Worm (Caenorhabditis elegans) whole organism, young adult: ENCODE data around the gene cyp-34A8.

Experiments
- K12H6.12 ChIP-seq: fragments of 200-800 bp; sonication (Bioruptor generic); optimal IDR thresholded peaks from 2 replicates; lab custom pipeline; 2018; ENCODE audit warnings: mild to moderate bottlenecking, missing genetic modification characterization, missing compliant biosample characterization
- athp-1 ChIP-seq: sonication (generic microtip); optimal IDR thresholded peaks from 2 replicates; lab custom pipeline; 2017; ENCODE audit warnings: mild to moderate bottlenecking, missing genetic modification characterization, missing compliant biosample characterization
- mel-28 ChIP-seq: sonication (generic microtip); optimal IDR thresholded peaks from 2 replicates; lab custom pipeline; 2016; ENCODE audit warnings: borderline replicate concordance, mild to moderate bottlenecking, missing genetic modification characterization, missing compliant biosample characterization
- mxl-1 ChIP-seq: sonication (generic microtip); optimal IDR thresholded peaks from 2 replicates; lab custom pipeline; 2016; ENCODE audit warnings: missing genetic modification characterization, missing compliant biosample characterization
- rpc-1 ChIP-seq, 2 experiments: fragments of 150-350 bp in 1 of 2; sonication (generic microtip) in 1 of 2; optimal IDR thresholded peaks; 2 replicates each; lab custom pipeline; 2014 to 2018; ENCODE audit warnings: missing biosample characterization in 1 of 2, missing genetic modification characterization in 1 of 2, missing genetic modification reagents in 1 of 2, missing genotype in 1 of 2
- unc-62 ChIP-seq: fragments of 150-350 bp; optimal IDR thresholded peaks from 2 replicates; lab custom pipeline; 2014; ENCODE audit warnings: missing biosample characterization, missing genetic modification reagents, missing genetic modification characterization
- ztf-3 ChIP-seq: fragments of 200-800 bp; sonication (Bioruptor generic); optimal IDR thresholded peaks from 2 replicates; lab custom pipeline; 2018; ENCODE audit warnings: mild to moderate bottlenecking, missing genetic modification characterization, missing compliant biosample characterization

ce11 chrV:4004577-4004976, 37.0 kb upstream of the cyp-34A8 start:
- TF ChIP-seq mxl-1 (no peak), rpc-1 (optimal IDR thresholded peaks at IDR 0.05; lab: Kevin White, UChicago) (no peak), rpc-1 (tag; optimal IDR thresholded peaks at IDR 0.05; lab: Kevin White, UChicago) (no peak), ztf-3 (GFP tag; lab: Kevin White, UChicago) (no peak), athp-1 (tag; lab: Kevin White, UChicago) (no peak), K12H6.12 (tag; lab: Kevin White, UChicago) (no peak), mel-28 (tag; lab: Kevin White, UChicago) (no peak), unc-62 (GFP tag; lab: Kevin White, UChicago) (no peak)
